Fruit fly (Drosophila melanogaster) whole organism, embryonic: ENCODE results near the gene cyr.

Source experiments
- B-H1 ChIP-seq: fragments of 200-800 bp; sonication (Bioruptor generic); IDR thresholded peaks from 3 replicates; pipeline ENCODE4 v1.3.6; 2022; ENCODE audit warnings: missing biosample characterization, missing genetic modification characterization
- CG10321 ChIP-seq: fragments of 200-800 bp; sonication (Bioruptor generic); IDR thresholded peaks from 2 replicates; pipeline ENCODE4 v1.3.6; 2022; ENCODE audit warnings: missing biosample characterization, missing genetic modification characterization
- CG11398 ChIP-seq: fragments of 200-800 bp; sonication (Bioruptor generic); optimal IDR thresholded peaks from 2 replicates; lab custom pipeline; 2016; ENCODE audit warnings: missing biosample characterization, missing genetic modification characterization
- CG12104 ChIP-seq: fragments of 200-800 bp; sonication (Bioruptor generic); optimal IDR thresholded peaks from 3 replicates; lab custom pipeline; 2016; ENCODE audit warnings: missing biosample characterization, missing genetic modification characterization
- CG12299 ChIP-seq: fragments of 200-800 bp; sonication (Bioruptor generic); optimal IDR thresholded peaks from 2 replicates; lab custom pipeline; 2018; ENCODE audit warnings: missing biosample characterization, mild to moderate bottlenecking, missing genetic modification characterization
- CG1233 ChIP-seq: fragments of 200-800 bp; sonication (Bioruptor generic); optimal IDR thresholded peaks from 4 replicates; lab custom pipeline; 2018; ENCODE audit warnings: missing biosample characterization, mild to moderate bottlenecking, missing genetic modification characterization
- CG14710 ChIP-seq: fragments of 200-800 bp; sonication (Bioruptor generic); optimal IDR thresholded peaks from 3 replicates; lab custom pipeline; 2019; ENCODE audit warnings: missing biosample characterization, mild to moderate bottlenecking, missing genetic modification characterization, moderate library complexity
- CG15269 ChIP-seq: fragments of 200-800 bp; sonication (Bioruptor generic); optimal IDR thresholded peaks from 2 replicates; lab custom pipeline; 2018; ENCODE audit warnings: missing biosample characterization, mild to moderate bottlenecking, missing genetic modification characterization, moderate library complexity
- CG15479 ChIP-seq: fragments of 200-800 bp; sonication (Bioruptor generic); optimal IDR thresholded peaks from 3 replicates; lab custom pipeline; 2019; ENCODE audit warnings: missing biosample characterization, mild to moderate bottlenecking, missing genetic modification characterization, moderate library complexity
- CG16813 ChIP-seq: fragments of 200-800 bp; sonication (Bioruptor generic); IDR thresholded peaks from 3 replicates; pipeline ENCODE4 v1.3.6; 2022; ENCODE audit warnings: missing biosample characterization, missing genetic modification characterization; ENCODE audit not compliant: partially characterized antibody
- CG31388 ChIP-seq: fragments of 200-800 bp; sonication (Bioruptor generic); optimal IDR thresholded peaks from 2 replicates; lab custom pipeline; 2016; ENCODE audit warnings: missing biosample characterization, missing genetic modification characterization
- CG32767 ChIP-seq: fragments of 200-800 bp; sonication (Bioruptor generic); IDR thresholded peaks from 2 replicates; pipeline ENCODE4 v1.3.6; 2022; ENCODE audit warnings: missing biosample characterization, missing genetic modification characterization
- CG34224 ChIP-seq: fragments of 200-800 bp; sonication (Bioruptor generic); IDR thresholded peaks from 3 replicates; pipeline ENCODE4 v1.3.6; 2022; ENCODE audit warnings: missing biosample characterization, missing genetic modification characterization; ENCODE audit not compliant: partially characterized antibody
- CG4328 ChIP-seq: fragments of 200-800 bp; sonication (Bioruptor generic); optimal IDR thresholded peaks from 3 replicates; lab custom pipeline; 2017; ENCODE audit warnings: missing biosample characterization, missing genetic modification reagents, missing genetic modification characterization
- CG43689 ChIP-seq: fragments of 200-800 bp; sonication (Bioruptor generic); IDR thresholded peaks from 2 replicates; pipeline ENCODE4 v1.3.6; 2022; ENCODE audit warnings: missing biosample characterization, missing genetic modification characterization
- CG4707 ChIP-seq: fragments of 200-800 bp; sonication (Bioruptor generic); optimal IDR thresholded peaks from 2 replicates; lab custom pipeline; 2018; ENCODE audit warnings: missing biosample characterization, mild to moderate bottlenecking, missing genetic modification characterization, moderate library complexity
- CG8089 ChIP-seq: fragments of 200-800 bp; sonication (Bioruptor generic); optimal IDR thresholded peaks from 3 replicates; lab custom pipeline; 2016; ENCODE audit warnings: missing biosample characterization, missing genetic modification characterization
- CG8944 ChIP-seq: fragments of 200-800 bp; sonication (Bioruptor generic); optimal IDR thresholded peaks from 3 replicates; lab custom pipeline; 2016; ENCODE audit warnings: missing biosample characterization, missing genetic modification characterization
- CG9876 ChIP-seq: fragments of 200-800 bp; sonication (Bioruptor generic); optimal IDR thresholded peaks from 2 replicates; lab custom pipeline; 2016; ENCODE audit warnings: missing biosample characterization, missing genetic modification characterization
- Camta ChIP-seq: fragments of 200-800 bp; sonication (Bioruptor generic); optimal IDR thresholded peaks from 2 replicates; lab custom pipeline; 2016; ENCODE audit warnings: missing biosample characterization, missing genetic modification characterization
- ERR ChIP-seq: fragments of 200-800 bp; sonication (Bioruptor generic); optimal IDR thresholded peaks from 2 replicates; lab custom pipeline; 2016; ENCODE audit warnings: missing biosample characterization, missing genetic modification characterization
- HmgZ ChIP-seq: fragments of 200-800 bp; sonication (Bioruptor generic); optimal IDR thresholded peaks from 2 replicates; lab custom pipeline; 2018; ENCODE audit warnings: missing biosample characterization, mild to moderate bottlenecking, missing genetic modification characterization
- Lim3 ChIP-seq: fragments of 200-800 bp; sonication (Bioruptor generic); IDR thresholded peaks from 2 replicates; pipeline ENCODE4 v1.3.6; 2022; ENCODE audit warnings: missing biosample characterization, missing genetic modification characterization
- Lpt ChIP-seq: fragments of >200 bp; optimal IDR thresholded peaks from 2 replicates; lab custom pipeline; 2018; ENCODE audit warnings: missing biosample characterization, missing genetic modification characterization
- Neu2 ChIP-seq: fragments of 200-800 bp; sonication (Bioruptor generic); optimal IDR thresholded peaks from 3 replicates; lab custom pipeline; 2016; ENCODE audit warnings: missing biosample characterization, missing genetic modification characterization, borderline replicate concordance
- Sry-δ ChIP-seq: fragments of 200-800 bp; sonication (Bioruptor generic); optimal IDR thresholded peaks from 2 replicates; lab custom pipeline; 2016; ENCODE audit warnings: missing biosample characterization, missing genetic modification characterization
- ase ChIP-seq: fragments of 200-800 bp; sonication (Bioruptor generic); IDR thresholded peaks from 3 replicates; pipeline ENCODE4 v1.3.6; 2022; ENCODE audit warnings: missing biosample characterization, missing genetic modification characterization
- ato ChIP-seq: fragments of 200-800 bp; sonication (Bioruptor generic); IDR thresholded peaks from 2 replicates; pipeline ENCODE4 v1.3.6; 2022; ENCODE audit warnings: missing biosample characterization, missing genetic modification characterization; ENCODE audit not compliant: partially characterized antibody
- caup ChIP-seq: fragments of 200-800 bp; sonication (Bioruptor generic); optimal IDR thresholded peaks from 3 replicates; lab custom pipeline; 2017; ENCODE audit warnings: missing biosample characterization, mild to moderate bottlenecking, missing genetic modification characterization, moderate library complexity; ENCODE audit not compliant: severe bottlenecking
- chn ChIP-seq: fragments of 200-800 bp; sonication (Bioruptor generic); optimal IDR thresholded peaks from 2 replicates; lab custom pipeline; 2016; ENCODE audit warnings: missing biosample characterization, missing genetic modification characterization
- cwo ChIP-seq: fragments of 200-800 bp; sonication (Bioruptor generic); optimal IDR thresholded peaks from 3 replicates; lab custom pipeline; 2017; ENCODE audit warnings: missing biosample characterization, missing genetic modification characterization, mild to moderate bottlenecking, moderate library complexity, missing genetic modification reagents
- disco-r ChIP-seq: fragments of 200-800 bp; sonication (Bioruptor generic); optimal IDR thresholded peaks from 2 replicates; lab custom pipeline; 2016; ENCODE audit warnings: missing biosample characterization, missing genetic modification characterization
- dm ChIP-seq: fragments of 200-800 bp; sonication (Bioruptor generic); optimal IDR thresholded peaks from 3 replicates; lab custom pipeline; 2016; ENCODE audit warnings: missing biosample characterization, missing genetic modification characterization
- emc ChIP-seq: fragments of 200-800 bp; sonication (Bioruptor generic); optimal IDR thresholded peaks from 2 replicates; lab custom pipeline; 2016; ENCODE audit warnings: missing biosample characterization, missing genetic modification characterization
- en ChIP-seq: fragments of 200-800 bp; sonication (Bioruptor generic); optimal IDR thresholded peaks from 2 replicates; lab custom pipeline; 2016; ENCODE audit warnings: missing biosample characterization, missing genetic modification characterization
- exex ChIP-seq: fragments of 200-800 bp; sonication (Bioruptor generic); optimal IDR thresholded peaks from 4 replicates; lab custom pipeline; 2018; ENCODE audit warnings: missing biosample characterization, mild to moderate bottlenecking, missing genetic modification characterization, moderate library complexity
- gcm2 ChIP-seq: fragments of 200-800 bp; sonication (Bioruptor generic); optimal IDR thresholded peaks from 2 replicates; lab custom pipeline; 2016; ENCODE audit warnings: missing biosample characterization, missing genetic modification characterization
- gt ChIP-seq: fragments of 200-800 bp; sonication (Bioruptor generic); IDR thresholded peaks from 2 replicates; pipeline ENCODE4 v1.3.6; 2022; ENCODE audit warnings: missing biosample characterization, missing genetic modification characterization
- hb ChIP-seq: fragments of 200-800 bp; sonication (Bioruptor generic); IDR thresholded peaks from 3 replicates; pipeline ENCODE4 v1.3.6; 2022; ENCODE audit warnings: missing biosample characterization, missing genetic modification characterization; ENCODE audit not compliant: partially characterized antibody
- lilli ChIP-seq: fragments of 200-800 bp; sonication (Bioruptor generic); optimal IDR thresholded peaks from 3 replicates; lab custom pipeline; 2016; ENCODE audit warnings: missing biosample characterization, missing genetic modification characterization
- mld ChIP-seq: fragments of 200-800 bp; sonication (Bioruptor generic); IDR thresholded peaks from 3 replicates; pipeline ENCODE4 v1.3.6; 2022; ENCODE audit warnings: missing biosample characterization, missing genetic modification characterization; ENCODE audit not compliant: partially characterized antibody
- nerfin-2 ChIP-seq: fragments of 200-800 bp; sonication (Bioruptor generic); IDR thresholded peaks from 2 replicates; pipeline ENCODE4 v1.3.6; 2022; ENCODE audit warnings: missing biosample characterization, missing genetic modification characterization; ENCODE audit not compliant: partially characterized antibody
- onecut ChIP-seq: fragments of 200-800 bp; sonication (Bioruptor generic); IDR thresholded peaks from 2 replicates; pipeline ENCODE4 v1.3.6; 2022; ENCODE audit warnings: missing biosample characterization, missing genetic modification characterization
- p53 ChIP-seq: fragments of 200-800 bp; sonication (Bioruptor generic); optimal IDR thresholded peaks from 2 replicates; lab custom pipeline; 2016; ENCODE audit warnings: missing biosample characterization, missing genetic modification characterization
- phol ChIP-seq: fragments of 200-800 bp; sonication (Bioruptor generic); optimal IDR thresholded peaks from 3 replicates; lab custom pipeline; 2018; ENCODE audit warnings: missing biosample characterization, mild to moderate bottlenecking, missing genetic modification characterization, moderate library complexity
- psq ChIP-seq: fragments of 200-800 bp; sonication (Bioruptor generic); optimal IDR thresholded peaks from 2 replicates; lab custom pipeline; 2017; ENCODE audit warnings: missing biosample characterization, missing genetic modification characterization
- scrt ChIP-seq: fragments of 200-800 bp; sonication (Bioruptor generic); optimal IDR thresholded peaks from 2 replicates; lab custom pipeline; 2018; ENCODE audit warnings: missing biosample characterization, mild to moderate bottlenecking, missing genetic modification characterization, moderate library complexity
- sim ChIP-seq: fragments of 200-800 bp; sonication (Bioruptor generic); IDR thresholded peaks from 2 replicates; pipeline ENCODE4 v1.3.6; 2022; ENCODE audit warnings: missing biosample characterization, missing genetic modification characterization
- sisA ChIP-seq: fragments of 200-800 bp; sonication (Bioruptor generic); IDR thresholded peaks from 2 replicates; pipeline ENCODE4 v1.3.6; 2022; ENCODE audit warnings: missing biosample characterization, missing genetic modification characterization
- yki ChIP-seq: fragments of >200 bp; optimal IDR thresholded peaks from 3 replicates; lab custom pipeline; 2018

cyr gene

dm6 chrX:8092075-8092682 lies 43.3 kb downstream of the cyr start (continued):
- TF ChIP-seq scrt = peak; percentile 89
- no peak for TF ChIP-seq Neu2 (GFP tag; lab: Kevin White, UChicago)
- TF ChIP-seq CG31388 = peak; percentile 78
- peak; percentile 87 for TF ChIP-seq psq (GFP tag; lab: Kevin White, UChicago)
- TF ChIP-seq ato = no peak
- peak; percentile 66; the same call in 1 of the 2 replicates for TF ChIP-seq Lim3 (GFP tag; lab: Robert Waterston, UW)
- peak; percentile 84 for TF ChIP-seq B-H1 (GFP tag; lab: Robert Waterston, UW)
- peak; percentile 66 for TF ChIP-seq gt
- peak; percentile 63; the same call in 1 of the 2 replicates for TF ChIP-seq CG10321 (GFP tag; lab: Robert Waterston, UW)
- no peak for TF ChIP-seq Lpt (GFP tag; lab: Kevin White, UChicago)
- TF ChIP-seq emc (GFP tag; lab: Kevin White, UChicago) = peak; percentile 60
- peak; percentile 67 for TF ChIP-seq gcm2
- TF ChIP-seq ERR (GFP tag; lab: Kevin White, UChicago) = peak; percentile 44
- peak; percentile 76 for TF ChIP-seq CG8944 (GFP tag; lab: Kevin White, UChicago)
- TF ChIP-seq nerfin-2 (GFP tag; lab: Robert Waterston, UW) = no peak; the same call in 1 of the 2 replicates
- TF ChIP-seq HmgZ = peak; percentile 94
- peak; percentile 25 for TF ChIP-seq CG9876 (GFP tag; lab: Kevin White, UChicago)
- TF ChIP-seq p53 (GFP tag; lab: Kevin White, UChicago) = no peak
- peak; percentile 60 for TF ChIP-seq dm (GFP tag; lab: Kevin White, UChicago)
- TF ChIP-seq CG34224 (GFP tag; lab: Robert Waterston, UW) = no peak
- TF ChIP-seq mld (GFP tag; lab: Robert Waterston, UW) = no peak
- peak; percentile 93 for TF ChIP-seq cwo (GFP tag; lab: Kevin White, UChicago)
- peak; percentile 55 for TF ChIP-seq CG8089
- TF ChIP-seq caup = peak; percentile 92
- TF ChIP-seq CG15269 = peak; percentile 97
- TF ChIP-seq Camta (GFP tag; lab: Kevin White, UChicago) = peak; percentile 88
- no peak for TF ChIP-seq hb (GFP tag; lab: Robert Waterston, UW)
- peak; percentile 21 for TF ChIP-seq Sry-δ (GFP tag; lab: Kevin White, UChicago)
- no peak for TF ChIP-seq CG15479 (GFP tag; lab: Kevin White, UChicago)
- peak; percentile 93 for TF ChIP-seq CG1233
- TF ChIP-seq CG12104 (GFP tag; lab: Kevin White, UChicago) = peak; percentile 95
- TF ChIP-seq phol (tag; lab: Kevin White, UChicago) = peak; percentile 95
- peak; percentile 69 for TF ChIP-seq CG4707 (GFP tag; lab: Kevin White, UChicago)
- peak; percentile 97 for TF ChIP-seq CG4328 (GFP tag; lab: Kevin White, UChicago)
- peak; percentile 69 for TF ChIP-seq disco-r (GFP tag; lab: Kevin White, UChicago)
- peak; percentile 34 for TF ChIP-seq yki (lab: Kevin White, UChicago)
- peak; percentile 92 for TF ChIP-seq CG14710 (tag; lab: Kevin White, UChicago)
- TF ChIP-seq CG32767 = peak; percentile 92
- TF ChIP-seq chn = peak; percentile 82
- peak; percentile 89 for TF ChIP-seq sisA (GFP tag; lab: Robert Waterston, UW)
- peak; percentile 55; the same call in 1 of the 2 replicates for TF ChIP-seq sim (GFP tag; lab: Robert Waterston, UW)
- TF ChIP-seq CG16813 = no peak
- peak; percentile 87 for TF ChIP-seq onecut (GFP tag; lab: Robert Waterston, UW)
- TF ChIP-seq lilli = peak; percentile 89
- peak; percentile 95 for TF ChIP-seq CG12299 (tag; lab: Kevin White, UChicago)
- TF ChIP-seq CG11398 = peak; percentile 43
- TF ChIP-seq en (GFP tag; lab: Kevin White, UChicago) = peak; percentile 30
- peak; percentile 60 for TF ChIP-seq CG43689 (GFP tag; lab: Robert Waterston, UW)
- TF ChIP-seq exex (tag; lab: Kevin White, UChicago) = peak; percentile 82
- peak; percentile 87 for TF ChIP-seq ase (GFP tag; lab: Robert Waterston, UW)
